Fruit fly (Drosophila melanogaster): ENCODE measurements around the gene Cyp4ae1.
A peak's percentile ranks its signal among the peaks of the same experiment; 100 is the strongest.

Gene Cyp4ae1

dm6 chrX:2135868-2136787, 42.7 kb upstream of the Cyp4ae1 start (continued):
- peak; percentile 17 for TF ChIP-seq CG1792 (GFP tag; optimal IDR thresholded peaks at IDR 0.05)
- TF ChIP-seq Med (GFP tag): peak; percentile 53
- no peak for TF ChIP-seq Nf-YA (GFP tag; IDR thresholded peaks at IDR 0.05)
- no peak for TF ChIP-seq en (GFP tag; optimal IDR thresholded peaks at IDR 0.05)
- TF ChIP-seq fu2 (GFP tag; optimal IDR thresholded peaks at IDR 0.05): no peak
- TF ChIP-seq CG2116 (GFP tag; optimal IDR thresholded peaks at IDR 0.05): no peak
- TF ChIP-seq CG17361 (GFP tag; IDR thresholded peaks at IDR 0.05): peak; percentile 24; the same call in 1 of the 3 replicates
- TF ChIP-seq CG17802 (tag; optimal IDR thresholded peaks at IDR 0.05): peak; percentile 0
- no peak for TF ChIP-seq stwl (tag; optimal IDR thresholded peaks at IDR 0.05)
- TF ChIP-seq hbn (GFP tag; IDR thresholded peaks at IDR 0.05; ENCODE audit: partially characterized antibody): no peak
- no peak; the same call in none of the 2 replicates for TF ChIP-seq sisA (GFP tag; IDR thresholded peaks at IDR 0.05)
- TF ChIP-seq pum (GFP tag; optimal IDR thresholded peaks at IDR 0.05): no peak
- no peak for TF ChIP-seq br (optimal IDR thresholded peaks at IDR 0.05)
- 0 out of 3 replicates have a peak, but pooled peaks have one; percentile 18 for TF ChIP-seq H15 (GFP tag; IDR thresholded peaks at IDR 0.05)
- peak; percentile 50 for TF ChIP-seq Hmr (GFP tag; optimal IDR thresholded peaks at IDR 0.05)
- peak; percentile 28 for TF ChIP-seq exex (tag; optimal IDR thresholded peaks at IDR 0.05)
- no peak for TF ChIP-seq CG3065 (GFP tag; optimal IDR thresholded peaks at IDR 0.05)
- TF ChIP-seq caup (GFP tag; optimal IDR thresholded peaks at IDR 0.05; ENCODE audit: severe bottlenecking): no peak
- no peak for TF ChIP-seq mirr (GFP tag; optimal IDR thresholded peaks at IDR 0.05)
- TF ChIP-seq twi (tag; optimal IDR thresholded peaks at IDR 0.05): peak; percentile 75
- no peak for TF ChIP-seq CG13296 (GFP tag; optimal IDR thresholded peaks at IDR 0.05)
- TF ChIP-seq CG10431 (GFP tag; optimal IDR thresholded peaks at IDR 0.05): no peak
- no peak for TF ChIP-seq kay (GFP tag; optimal IDR thresholded peaks at IDR 0.05)
- TF ChIP-seq Lim3 (GFP tag; IDR thresholded peaks at IDR 0.05): no peak
- TF ChIP-seq Abd-B (GFP tag; optimal IDR thresholded peaks at IDR 0.05): peak; percentile 44
- TF ChIP-seq Xrp1 (GFP tag; IDR thresholded peaks at IDR 0.05): no peak; the same call in 1 of the 2 replicates
- no peak for TF ChIP-seq Lhr (GFP tag; optimal IDR thresholded peaks at IDR 0.05)
- peak; percentile 39 for TF ChIP-seq lilli (GFP tag; optimal IDR thresholded peaks at IDR 0.05)
- no peak for TF ChIP-seq CG12391 (tag; optimal IDR thresholded peaks at IDR 0.05)
- TF ChIP-seq gsb-n (tag; optimal IDR thresholded peaks at IDR 0.05): no peak
- TF ChIP-seq crp (GFP tag; optimal IDR thresholded peaks at IDR 0.05): no peak
- no peak for TF ChIP-seq CG17912 (GFP tag; optimal IDR thresholded peaks at IDR 0.05)
- no peak for TF ChIP-seq Sry-β (GFP tag; optimal IDR thresholded peaks at IDR 0.05)
- TF ChIP-seq CG32772 (GFP tag; IDR thresholded peaks at IDR 0.05): peak; percentile 42; the same call in 1 of the 2 replicates
- TF ChIP-seq Ada2b (GFP tag; IDR thresholded peaks at IDR 0.05): no peak
- peak; percentile 76 for TF ChIP-seq row (GFP tag; IDR thresholded peaks at IDR 0.05)
- TF ChIP-seq CG18764 (GFP tag; optimal IDR thresholded peaks at IDR 0.05): no peak
- no peak for TF ChIP-seq Lpt (GFP tag; optimal IDR thresholded peaks at IDR 0.05)
- peak; percentile 23; the same call in 1 of the 3 replicates for TF ChIP-seq CG11695 (GFP tag; IDR thresholded peaks at IDR 0.05)
- TF ChIP-seq CG34422 (GFP tag; IDR thresholded peaks at IDR 0.05): no peak; the same call in 2 of the 3 replicates
- peak; percentile 13 for TF ChIP-seq Blimp-1 (GFP tag; optimal IDR thresholded peaks at IDR 0.05)
- TF ChIP-seq lab (GFP tag; optimal IDR thresholded peaks at IDR 0.05): peak; percentile 6
- TF ChIP-seq Dref (GFP tag; IDR thresholded peaks at IDR 0.05): no peak
- TF ChIP-seq C15 (GFP tag; IDR thresholded peaks at IDR 0.05): no peak
- TF ChIP-seq zfh2 (GFP tag; optimal IDR thresholded peaks at IDR 0.05): peak; percentile 33
- no peak for TF ChIP-seq Hey (tag; optimal IDR thresholded peaks at IDR 0.05)
- TF ChIP-seq oc (tag; optimal IDR thresholded peaks at IDR 0.05): no peak
- no peak for TF ChIP-seq CG17186 (GFP tag; optimal IDR thresholded peaks at IDR 0.05)
- no peak for TF ChIP-seq gcm (GFP tag; optimal IDR thresholded peaks at IDR 0.05)
